Fruit fly (Drosophila melanogaster): ENCODE results near the gene Proc.

Gene Proc

dm6 chr2L:7879292-7879894 is 8.2 kb upstream of the Proc start, which contains the start of gene spz3 (continued):
- TF ChIP-seq pfk (GFP tag; optimal IDR thresholded peaks at IDR 0.05) (no peak), HLH54F (GFP tag; optimal IDR thresholded peaks at IDR 0.05) (no peak), CG2889 (GFP tag; IDR thresholded peaks at IDR 0.05) (no peak), CG5245 (GFP tag; optimal IDR thresholded peaks at IDR 0.05) (no peak), CkIIα-i1 (GFP tag; IDR thresholded peaks at IDR 0.05) (no peak), knrl (GFP tag; IDR thresholded peaks at IDR 0.05; ENCODE audit: partially characterized antibody) (no peak), wdn (GFP tag; IDR thresholded peaks at IDR 0.05) (no peak), CG17802 (tag; optimal IDR thresholded peaks at IDR 0.05) (no peak), ara (GFP tag; IDR thresholded peaks at IDR 0.05) (no peak), CG10267 (tag; optimal IDR thresholded peaks at IDR 0.05) (no peak), Ets65A (GFP tag) (no peak), CG12744 (GFP tag; optimal IDR thresholded peaks at IDR 0.05) (no peak), HLH4C (GFP tag; IDR thresholded peaks at IDR 0.05; ENCODE audit: partially characterized antibody) (no peak), CG13894 (tag; optimal IDR thresholded peaks at IDR 0.05) (peak; percentile 47), cad (GFP tag; optimal IDR thresholded peaks at IDR 0.05) (no peak), lbe (GFP tag; optimal IDR thresholded peaks at IDR 0.05) (peak; percentile 16), usp (GFP tag; optimal IDR thresholded peaks at IDR 0.05) (no peak), bsh (GFP tag; optimal IDR thresholded peaks at IDR 0.05) (peak in 1 of 2 experiments; percentile 67), CG15696 (tag; optimal IDR thresholded peaks at IDR 0.05) (no peak), CG1233 (GFP tag; optimal IDR thresholded peaks at IDR 0.05) (no peak), ftz-f1 (GFP tag; optimal IDR thresholded peaks at IDR 0.05) (no peak), gt (GFP tag; IDR thresholded peaks at IDR 0.05) (no peak), CG14441 (GFP tag; IDR thresholded peaks at IDR 0.05) (no peak), CG13287 (GFP tag; IDR thresholded peaks at IDR 0.05; ENCODE audit: partially characterized antibody) (peak; percentile 28; the same call in 1 of the 2 replicates), Jarid2 (GFP tag; optimal IDR thresholded peaks at IDR 0.05) (peak; percentile 30), oc (tag; optimal IDR thresholded peaks at IDR 0.05) (no peak), zfh2 (GFP tag; optimal IDR thresholded peaks at IDR 0.05) (no peak), CG3838 (GFP tag; optimal IDR thresholded peaks at IDR 0.05) (no peak), Drgx (GFP tag; IDR thresholded peaks at IDR 0.05) (peak; percentile 64), al (GFP tag; IDR thresholded peaks at IDR 0.05) (no peak), abd-A (tag; optimal IDR thresholded peaks at IDR 0.05) (peak; percentile 38), mirr (GFP tag; optimal IDR thresholded peaks at IDR 0.05) (no peak), gsb (GFP tag; IDR thresholded peaks at IDR 0.05) (no peak), NfI (GFP tag; optimal IDR thresholded peaks at IDR 0.05) (no peak), CG8281 (tag; optimal IDR thresholded peaks at IDR 0.05) (no peak), tap (tag; optimal IDR thresholded peaks at IDR 0.05) (no peak), Rx (GFP tag; IDR thresholded peaks at IDR 0.05) (no peak), chinmo (GFP tag; IDR thresholded peaks at IDR 0.05; ENCODE audit: partially characterized antibody) (peak; percentile 76; the same call in 1 of the 4 replicates), ato (GFP tag; IDR thresholded peaks at IDR 0.05; ENCODE audit: partially characterized antibody) (no peak), CG15011 (GFP tag; optimal IDR thresholded peaks at IDR 0.05) (no peak), CG1832 (GFP tag; optimal IDR thresholded peaks at IDR 0.05) (no peak), Atf-2 (GFP tag; optimal IDR thresholded peaks at IDR 0.05) (no peak), sd (tag; optimal IDR thresholded peaks at IDR 0.05) (peak; percentile 67), tll (GFP tag; optimal IDR thresholded peaks at IDR 0.05) (no peak), CG14965 (GFP tag; optimal IDR thresholded peaks at IDR 0.05; ENCODE audit: borderline replicate concordance) (no peak), CrebB (tag; optimal IDR thresholded peaks at IDR 0.05) (no peak), ci (GFP tag; IDR thresholded peaks at IDR 0.05) (no peak), nom (GFP tag; optimal IDR thresholded peaks at IDR 0.05) (peak; percentile 96), NC2β (GFP tag; optimal IDR thresholded peaks at IDR 0.05) (no peak), CG15514 (GFP tag; optimal IDR thresholded peaks at IDR 0.05) (no peak)

All from whole organism, embryonic.